Fruit fly (Drosophila melanogaster): Measurements from ENCODE around the gene CG43078.

Gene CG43078

dm6 chr3L:8547104-8547523, 29.5 kb upstream of the CG43078 start (continued):
- TF ChIP-seq Blimp-1 (GFP tag; optimal IDR thresholded peaks at IDR 0.05) (no peak), Hr39 (GFP tag; optimal IDR thresholded peaks at IDR 0.05) (peak; percentile 15), Sox15 (GFP tag; optimal IDR thresholded peaks at IDR 0.05) (peak; percentile 17), Smox (GFP tag; optimal IDR thresholded peaks at IDR 0.05) (no peak), CG8319 (GFP tag; optimal IDR thresholded peaks at IDR 0.05) (no peak), CG3032 (tag; optimal IDR thresholded peaks at IDR 0.05) (peak; percentile 43), svp (GFP tag) (no peak), CG8119 (GFP tag; IDR thresholded peaks at IDR 0.05) (peak; percentile 76), Sox102F (GFP tag; optimal IDR thresholded peaks at IDR 0.05) (no peak), pdm3 (GFP tag; optimal IDR thresholded peaks at IDR 0.05) (peak; percentile 53), acj6 (GFP tag; optimal IDR thresholded peaks at IDR 0.05) (peak; percentile 42), fd85E (GFP tag; optimal IDR thresholded peaks at IDR 0.05) (no peak), CG6276 (GFP tag; optimal IDR thresholded peaks at IDR 0.05) (peak; percentile 43), CG11902 (GFP tag; optimal IDR thresholded peaks at IDR 0.05) (no peak), CG1621 (tag; optimal IDR thresholded peaks at IDR 0.05) (no peak), Ets21C (GFP tag; optimal IDR thresholded peaks at IDR 0.05) (no peak), fd59A (GFP tag; optimal IDR thresholded peaks at IDR 0.05) (peak; percentile 29), dsx (GFP tag; optimal IDR thresholded peaks at IDR 0.05; ENCODE audit: poor library complexity, severe bottlenecking) (peak; percentile 19), CG10631 (GFP tag; optimal IDR thresholded peaks at IDR 0.05) (peak; percentile 63), dac (GFP tag; optimal IDR thresholded peaks at IDR 0.05) (peak; percentile 46)

dm6 chr3L:8549183-8549890, 27.3 kb upstream of the CG43078 start:
- peak in 1 of 2 experiments; percentile 62 for TF ChIP-seq ss (GFP tag; optimal IDR thresholded peaks at IDR 0.05)
- no peak for TF ChIP-seq Hr39 (GFP tag; optimal IDR thresholded peaks at IDR 0.05)
- TF ChIP-seq Sox15 (GFP tag; optimal IDR thresholded peaks at IDR 0.05): no peak
- no peak for TF ChIP-seq topi (GFP tag; optimal IDR thresholded peaks at IDR 0.05)
- peak; percentile 55 for TF ChIP-seq pdm3 (GFP tag; optimal IDR thresholded peaks at IDR 0.05)
- TF ChIP-seq Ets21C (GFP tag; optimal IDR thresholded peaks at IDR 0.05): no peak
- no peak for TF ChIP-seq cyc (GFP tag; optimal IDR thresholded peaks at IDR 0.05)
- peak; percentile 31 for TF ChIP-seq CG1621 (tag; optimal IDR thresholded peaks at IDR 0.05)
- no peak for TF ChIP-seq CG4318 (GFP tag; optimal IDR thresholded peaks at IDR 0.05)
- TF ChIP-seq esn (GFP tag; optimal IDR thresholded peaks at IDR 0.05): peak; percentile 26
- peak; percentile 17 for TF ChIP-seq dac (GFP tag; optimal IDR thresholded peaks at IDR 0.05)
- peak; percentile 16 for TF ChIP-seq Met (GFP tag; optimal IDR thresholded peaks at IDR 0.05)
- TF ChIP-seq CG10631 (GFP tag; optimal IDR thresholded peaks at IDR 0.05): peak; percentile 45
- TF ChIP-seq salr (GFP tag; optimal IDR thresholded peaks at IDR 0.05): peak; percentile 10 to 45
- TF ChIP-seq CG6163 (GFP tag; IDR thresholded peaks at IDR 0.05): peak; percentile 75
- no peak for TF ChIP-seq CG8632 (GFP tag; optimal IDR thresholded peaks at IDR 0.05)
- TF ChIP-seq Blimp-1 (GFP tag; optimal IDR thresholded peaks at IDR 0.05): no peak
- 0 out of 2 replicates have a peak, but pooled peaks have one; percentile 37 for TF ChIP-seq CG11294 (GFP tag; IDR thresholded peaks at IDR 0.05)
- peak; percentile 53 for TF ChIP-seq Hr4 (GFP tag; optimal IDR thresholded peaks at IDR 0.05)
- peak; percentile 43; the same call in 1 of the 3 replicates for TF ChIP-seq CG8119 (GFP tag; IDR thresholded peaks at IDR 0.05)
- TF ChIP-seq Gug (GFP tag; IDR thresholded peaks at IDR 0.05): 0 out of 2 replicates have a peak, but pooled peaks have one; percentile 60
- TF ChIP-seq vri (GFP tag; optimal IDR thresholded peaks at IDR 0.05): no peak
- TF ChIP-seq dsx (GFP tag; optimal IDR thresholded peaks at IDR 0.05; ENCODE audit: poor library complexity, severe bottlenecking): peak; percentile 42
- TF ChIP-seq CG3032 (tag; optimal IDR thresholded peaks at IDR 0.05): peak; percentile 61
- TF ChIP-seq CG11762 (GFP tag; optimal IDR thresholded peaks at IDR 0.05; ENCODE audit: insufficient read depth): no peak
- TF ChIP-seq Hr38 (GFP tag; optimal IDR thresholded peaks at IDR 0.05): no peak
- TF ChIP-seq CG11902 (GFP tag; optimal IDR thresholded peaks at IDR 0.05): no peak
- TF ChIP-seq CG32006 (GFP tag; optimal IDR thresholded peaks at IDR 0.05): peak; percentile 58
- peak; percentile 29 for TF ChIP-seq CG7368 (GFP tag; optimal IDR thresholded peaks at IDR 0.05)
- no peak for TF ChIP-seq Smox (GFP tag; optimal IDR thresholded peaks at IDR 0.05)
- no peak for TF ChIP-seq fd85E (GFP tag; optimal IDR thresholded peaks at IDR 0.05)
- TF ChIP-seq fd59A (GFP tag; optimal IDR thresholded peaks at IDR 0.05): peak; percentile 53
- TF ChIP-seq Ets96B (tag; optimal IDR thresholded peaks at IDR 0.05): peak; percentile 62
- TF ChIP-seq CG6792 (GFP tag; optimal IDR thresholded peaks at IDR 0.05): peak; percentile 22
- TF ChIP-seq acj6 (GFP tag; optimal IDR thresholded peaks at IDR 0.05): peak; percentile 48
- no peak for TF ChIP-seq svp (GFP tag)
- TF ChIP-seq CG6854 (GFP tag; optimal IDR thresholded peaks at IDR 0.05): no peak
- TF ChIP-seq net (GFP tag; optimal IDR thresholded peaks at IDR 0.05): peak; percentile 45
- TF ChIP-seq CG10669 (GFP tag; optimal IDR thresholded peaks at IDR 0.05): peak; percentile 33
- TF ChIP-seq CG6808 (GFP tag; optimal IDR thresholded peaks at IDR 0.05): peak; percentile 63
- peak; percentile 38 for TF ChIP-seq fkh (GFP tag; optimal IDR thresholded peaks at IDR 0.05)
- peak; percentile 35 for TF ChIP-seq spab (GFP tag; optimal IDR thresholded peaks at IDR 0.05)

Measured in whole organism, prepupa.